Worm (Caenorhabditis elegans) whole organism, young adult: ENCODE results near the gene ZC250.2.

ENCODE experiments used
- egl-44 ChIP-seq: fragments of 200-800 bp; sonication (Bioruptor generic); IDR thresholded peaks from 2 replicates; pipeline ENCODE4 v1.3.6; 2022; ENCODE audit warnings: missing genetic modification reagents, missing genetic modification characterization, missing compliant biosample characterization
- mel-28 ChIP-seq: sonication (generic microtip); optimal IDR thresholded peaks from 2 replicates; lab custom pipeline; 2016; ENCODE audit warnings: borderline replicate concordance, mild to moderate bottlenecking, missing genetic modification characterization, missing compliant biosample characterization

- TF ChIP-seq mel-28 (no peak), egl-44 (GFP tag; lab: Robert Waterston, UW) (no peak)
Measured at ce11 chrV:5833531-5833930, 41.4 kb downstream of the ZC250.2 start, which contains the start of gene srh-76.
